Fruit fly (Drosophila melanogaster): ENCODE data around the gene bip1.

Gene bip1

dm6 chr3L:8041461-8042110 lies 16.9 kb downstream of the bip1 start (continued):
- TF ChIP-seq CG11504 (tag; optimal IDR thresholded peaks at IDR 0.05) (peak; percentile 69), Oaz (GFP tag; IDR thresholded peaks at IDR 0.05) (no peak), CG32772 (GFP tag; IDR thresholded peaks at IDR 0.05) (no peak), sc (optimal IDR thresholded peaks at IDR 0.05) (no peak), sc (GFP tag; optimal IDR thresholded peaks at IDR 0.05) (no peak), Pdp1 (GFP tag; optimal IDR thresholded peaks at IDR 0.05) (peak in 1 of 2 experiments; percentile 38), Xrp1 (GFP tag; IDR thresholded peaks at IDR 0.05) (peak; percentile 26; the same call in 1 of the 2 replicates), CG9609 (GFP tag; optimal IDR thresholded peaks at IDR 0.05) (no peak), odd (GFP tag; optimal IDR thresholded peaks at IDR 0.05) (no peak), hth (optimal IDR thresholded peaks at IDR 0.05) (no peak), bsh (GFP tag; optimal IDR thresholded peaks at IDR 0.05) (peak in 1 of 2 experiments; percentile 1), eve (GFP tag; optimal IDR thresholded peaks at IDR 0.05) (no peak), Drgx (GFP tag; IDR thresholded peaks at IDR 0.05) (no peak), sens (GFP tag) (no peak), HHEX (GFP tag; optimal IDR thresholded peaks at IDR 0.05) (peak; percentile 23), Bdp1 (GFP tag; optimal IDR thresholded peaks at IDR 0.05) (no peak), CG12659 (GFP tag; optimal IDR thresholded peaks at IDR 0.05) (peak; percentile 5), CG7745 (tag; optimal IDR thresholded peaks at IDR 0.05) (no peak), CG34224 (GFP tag; IDR thresholded peaks at IDR 0.05; ENCODE audit: partially characterized antibody) (no peak), NK7.1 (GFP tag; optimal IDR thresholded peaks at IDR 0.05) (no peak), CG2116 (GFP tag; optimal IDR thresholded peaks at IDR 0.05) (no peak), sug (tag; optimal IDR thresholded peaks at IDR 0.05) (no peak), CG7556 (GFP tag; optimal IDR thresholded peaks at IDR 0.05) (no peak), CG10209 (GFP tag; optimal IDR thresholded peaks at IDR 0.05) (peak; percentile 19), Usf (GFP tag; optimal IDR thresholded peaks at IDR 0.05) (no peak), shn (GFP tag; optimal IDR thresholded peaks at IDR 0.05) (no peak), gcm2 (GFP tag; optimal IDR thresholded peaks at IDR 0.05) (no peak), fu2 (GFP tag; optimal IDR thresholded peaks at IDR 0.05) (no peak), Ada2b (GFP tag; IDR thresholded peaks at IDR 0.05) (peak; percentile 44), cato (GFP tag; optimal IDR thresholded peaks at IDR 0.05; ENCODE audit: borderline replicate concordance) (no peak), CG7357 (GFP tag; IDR thresholded peaks at IDR 0.05) (peak; percentile 43; the same call in 1 of the 3 replicates), toy (GFP tag; IDR thresholded peaks at IDR 0.05) (no peak), hbn (GFP tag; IDR thresholded peaks at IDR 0.05; ENCODE audit: partially characterized antibody) (no peak), CG4617 (GFP tag; optimal IDR thresholded peaks at IDR 0.05; ENCODE audit: borderline replicate concordance) (no peak), br (optimal IDR thresholded peaks at IDR 0.05) (no peak), ab (GFP tag; optimal IDR thresholded peaks at IDR 0.05) (no peak), CG13123 (GFP tag; optimal IDR thresholded peaks at IDR 0.05) (no peak), Hr39 (optimal IDR thresholded peaks at IDR 0.05) (no peak), CG1792 (GFP tag; optimal IDR thresholded peaks at IDR 0.05) (no peak), tap (tag; optimal IDR thresholded peaks at IDR 0.05) (peak; percentile 25), CG15601 (tag; optimal IDR thresholded peaks at IDR 0.05) (no peak), gsb-n (tag; optimal IDR thresholded peaks at IDR 0.05) (no peak), aop (GFP tag; IDR thresholded peaks at IDR 0.05) (no peak), HLHmδ (GFP tag; optimal IDR thresholded peaks at IDR 0.05) (no peak), maf-S (GFP tag; optimal IDR thresholded peaks at IDR 0.05) (no peak), CG4854 (GFP tag; optimal IDR thresholded peaks at IDR 0.05) (no peak), CG13775 (GFP tag; optimal IDR thresholded peaks at IDR 0.05) (no peak), CG17359 (tag; optimal IDR thresholded peaks at IDR 0.05) (peak; percentile 49), GATAe (GFP tag; conservative IDR thresholded peaks at IDR 0.05) (no peak), phol (tag; optimal IDR thresholded peaks at IDR 0.05) (peak; percentile 51), CG10462 (GFP tag; optimal IDR thresholded peaks at IDR 0.05) (no peak)
